Worm (Caenorhabditis elegans) whole organism, young adult: Measurements from ENCODE around the gene fbxl-1.

Source experiments
- B0035.1 ChIP-seq: sonication (generic microtip); optimal IDR thresholded peaks from 2 replicates; lab custom pipeline; 2016; ENCODE audit warnings: missing genetic modification characterization, mild to moderate bottlenecking, missing compliant biosample characterization, missing genotype, missing genetic modification reagents
- B0261.1 ChIP-seq: sonication (generic microtip); optimal IDR thresholded peaks from 2 replicates; lab custom pipeline; 2016; ENCODE audit warnings: mild to moderate bottlenecking, missing genetic modification characterization, moderate library complexity, missing compliant biosample characterization
- F22D6.2 ChIP-seq: sonication (generic microtip); optimal IDR thresholded peaks from 2 replicates; lab custom pipeline; 2016; ENCODE audit warnings: mild to moderate bottlenecking, missing genetic modification characterization, missing compliant biosample characterization
- F23B12.7 ChIP-seq: sonication (generic microtip); optimal IDR thresholded peaks from 2 replicates; lab custom pipeline; 2017; ENCODE audit warnings: missing genetic modification characterization, mild to moderate bottlenecking, missing compliant biosample characterization, antibody characterized with exemption, moderate library complexity; ENCODE audit not compliant: insufficient read depth
- F33H1.4 ChIP-seq: fragments of 200-800 bp; sonication (Bioruptor generic); IDR thresholded peaks from 2 replicates; pipeline ENCODE4 v1.3.6; 2022; ENCODE audit warnings: missing genetic modification reagents, missing genetic modification characterization, missing compliant biosample characterization
- F37B4.10 ChIP-seq: fragments of 200-800 bp; sonication (Bioruptor generic); IDR thresholded peaks from 2 replicates; pipeline ENCODE4 v1.3.6; 2022; ENCODE audit warnings: missing genetic modification characterization, missing compliant biosample characterization
- F55B11.4 ChIP-seq: sonication (generic microtip); optimal IDR thresholded peaks from 2 replicates; lab custom pipeline; 2016; ENCODE audit warnings: missing compliant biosample characterization, missing genetic modification characterization, borderline replicate concordance; ENCODE audit not compliant: insufficient read depth
- F57A8.1 ChIP-seq: fragments of 200-800 bp; sonication (Bioruptor generic); optimal IDR thresholded peaks from 2 replicates; lab custom pipeline; 2018; ENCODE audit warnings: mild to moderate bottlenecking, missing genetic modification characterization, moderate library complexity, missing compliant biosample characterization
- F57C9.4 ChIP-seq: sonication (generic microtip); optimal IDR thresholded peaks from 2 replicates; lab custom pipeline; 2017; ENCODE audit warnings: mild to moderate bottlenecking, missing genetic modification characterization, missing compliant biosample characterization
- Y53G8AR.9 ChIP-seq: fragments of 200-800 bp; sonication (Bioruptor generic); conservative IDR thresholded peaks from 2 replicates; pipeline ENCODE4 v1.3.6; 2022; ENCODE audit warnings: missing genetic modification reagents, missing genetic modification characterization, missing compliant biosample characterization
- Y67H2A.10 ChIP-seq: fragments of 200-800 bp; sonication (Bioruptor generic); conservative IDR thresholded peaks from 2 replicates; pipeline ENCODE4 v1.3.6; 2022; ENCODE audit warnings: missing genetic modification reagents, missing genetic modification characterization, missing compliant biosample characterization
- Y95B8A.8 ChIP-seq: fragments of 200-800 bp; sonication (Bioruptor generic); IDR thresholded peaks from 2 replicates; pipeline ENCODE4 v1.3.6; 2022; ENCODE audit warnings: missing genetic modification reagents, missing genetic modification characterization, missing compliant biosample characterization
- ama-1 ChIP-seq, 3 experiments: fragments of 150-350 bp in 1 of 3; sonication (generic microtip) in 2 of 3; optimal IDR thresholded peaks; 2 replicates each; lab custom pipeline; 2014 to 2018; ENCODE audit warnings: missing biosample characterization in 2 of 3, missing genetic modification characterization in 2 of 3, missing genetic modification reagents in 2 of 3
- aptf-2 ChIP-seq: fragments of 200-800 bp; sonication (Bioruptor generic); conservative IDR thresholded peaks from 2 replicates; pipeline ENCODE4 v1.3.6; 2022; ENCODE audit warnings: missing genetic modification reagents, missing genetic modification characterization, missing compliant biosample characterization
- aptf-3 ChIP-seq: fragments of 200-800 bp; sonication (Bioruptor generic); IDR thresholded peaks from 2 replicates; pipeline ENCODE4 v1.3.6; 2022; ENCODE audit warnings: missing genetic modification characterization, missing compliant biosample characterization
- atf-7 ChIP-seq: sonication (generic microtip); optimal IDR thresholded peaks from 2 replicates; lab custom pipeline; 2017; ENCODE audit warnings: mild to moderate bottlenecking, missing genetic modification characterization, missing compliant biosample characterization
- attf-5 ChIP-seq: fragments of 200-800 bp; sonication (Bioruptor generic); optimal IDR thresholded peaks from 2 replicates; lab custom pipeline; 2018; ENCODE audit warnings: mild to moderate bottlenecking, missing genetic modification characterization, missing compliant biosample characterization
- ccch-3 ChIP-seq: fragments of 200-800 bp; sonication (Bioruptor generic); optimal IDR thresholded peaks from 2 replicates; lab custom pipeline; 2018; ENCODE audit warnings: mild to moderate bottlenecking, missing genetic modification characterization, missing compliant biosample characterization
- cebp-2 ChIP-seq: fragments of 200-800 bp; sonication (Bioruptor generic); IDR thresholded peaks from 2 replicates; pipeline ENCODE4 v1.3.6; 2022; ENCODE audit warnings: missing genetic modification characterization, missing compliant biosample characterization
- ceh-100 ChIP-seq: fragments of 200-800 bp; sonication (Bioruptor generic); IDR thresholded peaks from 2 replicates; pipeline ENCODE4 v1.3.6; 2022; ENCODE audit warnings: missing genetic modification reagents, missing genetic modification characterization, missing compliant biosample characterization
- chd-7 ChIP-seq: sonication (generic microtip); optimal IDR thresholded peaks from 2 replicates; lab custom pipeline; 2016; ENCODE audit warnings: mild to moderate bottlenecking, missing genetic modification characterization, moderate library complexity, missing compliant biosample characterization
- efl-1 ChIP-seq: fragments of 150-350 bp; optimal IDR thresholded peaks from 2 replicates; lab custom pipeline; 2014; ENCODE audit warnings: missing biosample characterization, missing genetic modification reagents, missing genetic modification characterization
- egl-18 ChIP-seq: fragments of 200-800 bp; sonication (Bioruptor generic); IDR thresholded peaks from 2 replicates; pipeline ENCODE4 v1.3.6; 2022; ENCODE audit warnings: missing genetic modification reagents, missing genetic modification characterization, missing compliant biosample characterization
- fkh-3 ChIP-seq: sonication (generic microtip); optimal IDR thresholded peaks from 2 replicates; lab custom pipeline; 2016; ENCODE audit warnings: mild to moderate bottlenecking, missing genetic modification characterization, missing compliant biosample characterization
- gei-17 ChIP-seq: fragments of 200-800 bp; sonication (Bioruptor generic); optimal IDR thresholded peaks from 2 replicates; lab custom pipeline; 2018; ENCODE audit warnings: mild to moderate bottlenecking, missing genetic modification characterization, missing compliant biosample characterization
- him-1 ChIP-seq: sonication (generic microtip); optimal IDR thresholded peaks from 2 replicates; lab custom pipeline; 2016; ENCODE audit warnings: missing genotype, missing genetic modification reagents, missing genetic modification characterization, missing compliant biosample characterization
- let-526 ChIP-seq: fragments of 200-800 bp; sonication (Bioruptor generic); IDR thresholded peaks from 2 replicates; pipeline ENCODE4 v1.3.6; 2022; ENCODE audit warnings: missing genetic modification reagents, missing genetic modification characterization, missing compliant biosample characterization
- lin-35 ChIP-seq, 3 experiments: fragments of 150-350 bp in 2 of 3; sonication (generic microtip) in 1 of 3; optimal IDR thresholded peaks; 2 replicates each; lab custom pipeline; 2014 to 2018; ENCODE audit warnings: missing biosample characterization in 3 of 3, missing genetic modification characterization in 3 of 3, missing genetic modification reagents in 3 of 3
- lir-1 ChIP-seq: fragments of 200-800 bp; sonication (Bioruptor generic); conservative IDR thresholded peaks from 2 replicates; pipeline ENCODE4 v1.3.6; 2022; ENCODE audit warnings: missing genetic modification reagents, missing genetic modification characterization, missing compliant biosample characterization
- lsl-1 ChIP-seq: fragments of 200-800 bp; sonication (Bioruptor generic); optimal IDR thresholded peaks from 2 replicates; lab custom pipeline; 2018; ENCODE audit warnings: mild to moderate bottlenecking, missing genetic modification characterization, moderate library complexity, missing compliant biosample characterization
- madf-6 ChIP-seq: fragments of 200-800 bp; sonication (Bioruptor generic); IDR thresholded peaks from 2 replicates; pipeline ENCODE4 v1.3.6; 2022; ENCODE audit warnings: missing genetic modification reagents, missing genetic modification characterization, missing compliant biosample characterization
- nfya-1 ChIP-seq: sonication (generic microtip); optimal IDR thresholded peaks from 2 replicates; lab custom pipeline; 2017; ENCODE audit warnings: antibody characterized with exemption, missing compliant biosample characterization, missing genetic modification characterization, borderline replicate concordance; ENCODE audit not compliant: insufficient read depth
- nhr-90 ChIP-seq: sonication (generic microtip); optimal IDR thresholded peaks from 2 replicates; lab custom pipeline; 2016; ENCODE audit warnings: missing genotype, mild to moderate bottlenecking, missing genetic modification characterization, missing compliant biosample characterization
- rcor-1 ChIP-seq: fragments of 200-800 bp; sonication (Bioruptor generic); IDR thresholded peaks from 2 replicates; pipeline ENCODE4 v1.3.6; 2022; ENCODE audit warnings: missing genetic modification reagents, missing genetic modification characterization, missing compliant biosample characterization
- rec-8 ChIP-seq, 2 experiments: sonication (generic microtip); optimal IDR thresholded peaks; 2 replicates each; lab custom pipeline; 2016; ENCODE audit warnings: mild to moderate bottlenecking in 2 of 2, missing genetic modification characterization in 2 of 2, missing genetic modification reagents in 2 of 2, missing genotype in 2 of 2, missing biosample characterization in 1 of 2, missing compliant biosample characterization in 1 of 2, moderate library complexity in 1 of 2
- repo-1 ChIP-seq: sonication (generic microtip); optimal IDR thresholded peaks from 2 replicates; lab custom pipeline; 2017; ENCODE audit warnings: mild to moderate bottlenecking, missing genetic modification characterization, missing compliant biosample characterization
- sdz-38 ChIP-seq: sonication (generic microtip); optimal IDR thresholded peaks from 2 replicates; lab custom pipeline; 2016; ENCODE audit warnings: missing genotype, missing genetic modification characterization, missing compliant biosample characterization
- sea-2 ChIP-seq: fragments of 200-800 bp; sonication (Bioruptor generic); IDR thresholded peaks from 2 replicates; pipeline ENCODE4 v1.3.6; 2022; ENCODE audit warnings: missing genetic modification characterization, missing compliant biosample characterization
- snpc-1.1 ChIP-seq: sonication (generic microtip); optimal IDR thresholded peaks from 2 replicates; lab custom pipeline; 2017; ENCODE audit warnings: missing genetic modification characterization, mild to moderate bottlenecking, missing compliant biosample characterization, antibody characterized with exemption, moderate library complexity, missing genotype, missing genetic modification reagents; ENCODE audit not compliant: insufficient read depth
- tbp1 ChIP-seq: fragments of 200-800 bp; sonication (Bioruptor generic); optimal IDR thresholded peaks from 2 replicates; lab custom pipeline; 2018; ENCODE audit warnings: mild to moderate bottlenecking, missing genetic modification characterization, missing compliant biosample characterization
- tbx-9 ChIP-seq: sonication (generic microtip); optimal IDR thresholded peaks from 2 replicates; lab custom pipeline; 2016; ENCODE audit warnings: borderline replicate concordance, missing genetic modification characterization, inconsistent platforms, missing compliant biosample characterization
- tlf-1 ChIP-seq: fragments of 200-800 bp; sonication (Bioruptor generic); optimal IDR thresholded peaks from 2 replicates; lab custom pipeline; 2018; ENCODE audit warnings: mild to moderate bottlenecking, missing genetic modification characterization, missing compliant biosample characterization
- xnd-1 ChIP-seq: sonication (generic microtip); optimal IDR thresholded peaks from 2 replicates; lab custom pipeline; 2016; ENCODE audit warnings: missing genotype, missing genetic modification reagents, missing genetic modification characterization, missing compliant biosample characterization
- zfh-2 ChIP-seq: fragments of 200-800 bp; sonication (Bioruptor generic); conservative IDR thresholded peaks from 2 replicates; pipeline ENCODE4 v1.3.6; 2022; ENCODE audit warnings: missing genetic modification reagents, missing genetic modification characterization, missing compliant biosample characterization
- ztf-25 ChIP-seq: fragments of 200-800 bp; sonication (Bioruptor generic); IDR thresholded peaks from 2 replicates; pipeline ENCODE4 v1.3.6; 2022; ENCODE audit warnings: missing genetic modification reagents, missing genetic modification characterization, missing compliant biosample characterization
- ztf-26 ChIP-seq: sonication (generic microtip); optimal IDR thresholded peaks from 2 replicates; lab custom pipeline; 2017; ENCODE audit warnings: missing genetic modification characterization, missing compliant biosample characterization
- ztf-3 ChIP-seq: fragments of 200-800 bp; sonication (Bioruptor generic); optimal IDR thresholded peaks from 2 replicates; lab custom pipeline; 2018; ENCODE audit warnings: mild to moderate bottlenecking, missing genetic modification characterization, missing compliant biosample characterization

Gene fbxl-1

DNA sequence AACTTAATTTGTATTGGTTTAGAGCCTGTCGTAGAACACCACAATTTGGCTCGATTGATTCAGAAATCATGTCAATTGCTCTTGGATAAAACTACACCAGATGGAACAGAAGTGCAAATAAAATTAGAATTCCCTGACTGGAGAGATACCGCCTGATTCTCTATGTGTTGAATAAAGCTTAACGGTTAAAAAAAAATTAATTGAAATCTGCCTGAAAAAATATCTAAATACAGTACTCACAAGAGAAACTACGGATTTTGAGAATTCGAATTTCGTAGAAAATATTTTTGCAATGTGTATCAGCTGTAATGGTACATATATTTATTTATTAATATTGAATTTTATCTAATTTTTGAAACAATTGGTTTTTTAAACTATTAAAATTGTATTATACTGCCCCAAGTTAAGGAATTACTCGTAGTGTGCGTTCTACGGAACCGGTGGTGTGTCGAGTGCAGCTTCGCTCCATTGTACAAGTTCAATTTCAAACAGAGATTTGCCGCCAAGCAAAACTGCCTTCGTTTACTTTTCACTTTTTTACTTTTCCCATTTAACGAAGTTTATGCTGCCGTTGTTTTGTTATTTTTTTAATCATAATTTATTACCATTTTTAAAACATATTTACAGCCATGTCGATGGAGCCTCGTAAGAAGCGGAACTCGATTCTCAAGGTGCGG is 22.5 kb downstream of the fbxl-1 start, which contains the start of gene knl-1 (continued):
- TF ChIP-seq egl-18 (GFP tag; lab: Robert Waterston, UW) (no peak), ztf-25 (0 out of 2 replicates have a peak, but pooled peaks have one; percentile 59), F57A8.1 (GFP tag; lab: Kevin White, UChicago) (no peak), ccch-3 (GFP tag; lab: Kevin White, UChicago) (no peak), rec-8 (tag; optimal IDR thresholded peaks at IDR 0.05; lab: Kevin White, UChicago) (no peak), F22D6.2 (tag; lab: Kevin White, UChicago) (no peak), Y53G8AR.9 (GFP tag; lab: Robert Waterston, UW) (no peak), fkh-3 (tag; lab: Kevin White, UChicago) (no peak), Y95B8A.8 (GFP tag; lab: Robert Waterston, UW) (no peak), F57C9.4 (tag; lab: Kevin White, UChicago) (no peak), nhr-90 (tag; lab: Kevin White, UChicago) (no peak), let-526 (GFP tag; lab: Robert Waterston, UW) (0 out of 2 replicates have a peak, but pooled peaks have one; percentile 35), attf-5 (GFP tag; lab: Kevin White, UChicago) (peak; percentile 59), B0035.1 (tag; lab: Kevin White, UChicago) (no peak), ama-1 (optimal IDR thresholded peaks at IDR 0.05; lab: Kevin White, UChicago) (no peak), ama-1 (GFP tag; optimal IDR thresholded peaks at IDR 0.05; lab: Kevin White, UChicago) (no peak), him-1 (tag; lab: Kevin White, UChicago) (no peak), lsl-1 (GFP tag; lab: Kevin White, UChicago) (peak; percentile 75), zfh-2 (GFP tag; lab: Robert Waterston, UW) (no peak), rcor-1 (peak; percentile 45; the same call in 1 of the 2 replicates), sdz-38 (no peak), F23B12.7 (tag; lab: Kevin White, UChicago) (peak; percentile 80), chd-7 (tag; lab: Kevin White, UChicago) (no peak), ztf-26 (no peak), F37B4.10 (GFP tag; lab: Robert Waterston, UW) (no peak), ceh-100 (GFP tag; lab: Robert Waterston, UW) (peak; percentile 95), atf-7 (tag; lab: Kevin White, UChicago) (no peak), madf-6 (GFP tag; lab: Robert Waterston, UW) (peak; percentile 69), cebp-2 (GFP tag; lab: Robert Waterston, UW) (no peak), Y67H2A.10 (GFP tag; lab: Robert Waterston, UW) (no peak), sea-2 (GFP tag; lab: Robert Waterston, UW) (no peak), tbp1 (GFP tag; lab: Kevin White, UChicago) (peak; percentile 25), lir-1 (GFP tag; lab: Robert Waterston, UW) (no peak), F33H1.4 (GFP tag; lab: Robert Waterston, UW) (peak; percentile 44), aptf-3 (GFP tag; lab: Robert Waterston, UW) (no peak), gei-17 (GFP tag; lab: Kevin White, UChicago) (no peak), lin-35 (GFP tag; optimal IDR thresholded peaks at IDR 0.05; lab: Kevin White, UChicago) (peak in 1 of 3 experiments; percentile 21), ztf-3 (GFP tag; lab: Kevin White, UChicago) (no peak), aptf-2 (GFP tag; lab: Robert Waterston, UW) (0 out of 2 replicates have a peak, but pooled peaks have one; percentile 51), xnd-1 (tag; lab: Kevin White, UChicago) (no peak), F55B11.4 (tag; lab: Kevin White, UChicago) (no peak), tbx-9 (no peak), efl-1 (GFP tag; lab: Kevin White, UChicago) (peak; percentile 90), tlf-1 (GFP tag; lab: Kevin White, UChicago) (no peak), repo-1 (no peak), B0261.1 (tag; lab: Kevin White, UChicago) (no peak), snpc-1.1 (no peak), nfya-1 (tag; lab: Kevin White, UChicago) (no peak)
